Worm (Caenorhabditis elegans) whole organism, L2 larva: ENCODE measurements around the gene math-16.

Experiments used
- dmd-4 ChIP-seq: sonication (generic microtip); optimal IDR thresholded peaks from 2 replicates; lab custom pipeline; 2017; ENCODE audit warnings: missing biosample characterization, missing genetic modification characterization
- elt-1 ChIP-seq: fragments of 150-350 bp; optimal IDR thresholded peaks from 2 replicates; lab custom pipeline; 2014; ENCODE audit warnings: missing biosample characterization, missing genetic modification characterization
- snpc-4 ChIP-seq: fragments of 150-350 bp; optimal IDR thresholded peaks from 2 replicates; lab custom pipeline; 2014; ENCODE audit warnings: missing biosample characterization, missing genetic modification characterization
- ztf-11 ChIP-seq: sonication (generic microtip); optimal IDR thresholded peaks from 2 replicates; lab custom pipeline; 2017; ENCODE audit warnings: missing biosample characterization, missing genetic modification characterization

ce11 chrII:1912741-1913140 lies 34.2 kb upstream of the math-16 start, which contains the start of gene math-31:
- no peak for TF ChIP-seq elt-1 (tag; lab: Kevin White, UChicago)
- TF ChIP-seq ztf-11 (tag; lab: Kevin White, UChicago): no peak
- no peak for TF ChIP-seq snpc-4
- no peak for TF ChIP-seq dmd-4 (tag; lab: Kevin White, UChicago)
